Fruit fly (Drosophila melanogaster) whole organism, embryonic: ENCODE results near the gene Atat.

ENCODE experiments used
- CG10431 ChIP-seq: fragments of 200-800 bp; sonication (Bioruptor generic); optimal IDR thresholded peaks from 3 replicates; lab custom pipeline; 2018; ENCODE audit warnings: missing biosample characterization, mild to moderate bottlenecking, missing genetic modification characterization
- Lhr ChIP-seq: fragments of 200-800 bp; sonication (Bioruptor generic); optimal IDR thresholded peaks from 3 replicates; lab custom pipeline; 2017; ENCODE audit warnings: mild to moderate bottlenecking, missing biosample characterization, missing genetic modification reagents, missing genetic modification characterization
- NK7.1 ChIP-seq: fragments of 200-800 bp; sonication (Bioruptor generic); optimal IDR thresholded peaks from 3 replicates; lab custom pipeline; 2016; ENCODE audit warnings: missing biosample characterization, missing genetic modification characterization
- ase ChIP-seq: fragments of 200-800 bp; sonication (Bioruptor generic); IDR thresholded peaks from 3 replicates; pipeline ENCODE4 v1.3.6; 2022; ENCODE audit warnings: missing biosample characterization, missing genetic modification characterization
- tll ChIP-seq, 2 experiments: fragments of 200-800 bp in 1 of 2; fragments of >200 bp in 1 of 2; sonication (Bioruptor generic) in 1 of 2; optimal IDR thresholded peaks; 2 replicates each; lab custom pipeline; 2017 to 2019; ENCODE audit warnings: missing biosample characterization in 2 of 2, missing genetic modification characterization in 2 of 2, mild to moderate bottlenecking in 1 of 2, moderate library complexity in 1 of 2

DNA sequence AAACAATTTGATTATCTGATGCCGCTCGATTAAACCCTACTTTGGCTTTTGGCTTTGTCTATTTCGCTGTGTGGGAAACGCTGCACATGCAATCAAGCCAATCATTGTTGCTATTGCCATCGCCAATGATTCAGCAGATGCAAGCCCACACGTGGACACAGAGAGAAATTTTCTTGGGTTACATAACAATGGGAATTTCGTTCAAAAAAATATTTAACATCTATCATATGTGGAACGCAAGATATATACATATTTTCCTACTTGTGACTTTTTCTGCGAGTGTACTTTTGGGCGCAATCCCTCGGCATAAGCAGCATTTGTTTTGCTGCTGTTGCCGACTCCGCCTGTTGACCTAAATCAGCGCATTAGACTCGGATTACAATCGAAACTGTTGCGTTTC is 7.2 kb downstream of the Atat start:
- 0 out of 3 replicates have a peak, but pooled peaks have one; percentile 10 for TF ChIP-seq ase
- TF ChIP-seq CG10431 (GFP tag; lab: Kevin White, UChicago), result no peak
- no peak for TF ChIP-seq NK7.1
- no peak for TF ChIP-seq tll (GFP tag; optimal IDR thresholded peaks at IDR 0.05; lab: Kevin White, UChicago)
- TF ChIP-seq Lhr (GFP tag; lab: Kevin White, UChicago), result no peak
